Worm (Caenorhabditis elegans): ENCODE measurements around the gene R05H10.1.

R05H10.1 gene

DNA sequence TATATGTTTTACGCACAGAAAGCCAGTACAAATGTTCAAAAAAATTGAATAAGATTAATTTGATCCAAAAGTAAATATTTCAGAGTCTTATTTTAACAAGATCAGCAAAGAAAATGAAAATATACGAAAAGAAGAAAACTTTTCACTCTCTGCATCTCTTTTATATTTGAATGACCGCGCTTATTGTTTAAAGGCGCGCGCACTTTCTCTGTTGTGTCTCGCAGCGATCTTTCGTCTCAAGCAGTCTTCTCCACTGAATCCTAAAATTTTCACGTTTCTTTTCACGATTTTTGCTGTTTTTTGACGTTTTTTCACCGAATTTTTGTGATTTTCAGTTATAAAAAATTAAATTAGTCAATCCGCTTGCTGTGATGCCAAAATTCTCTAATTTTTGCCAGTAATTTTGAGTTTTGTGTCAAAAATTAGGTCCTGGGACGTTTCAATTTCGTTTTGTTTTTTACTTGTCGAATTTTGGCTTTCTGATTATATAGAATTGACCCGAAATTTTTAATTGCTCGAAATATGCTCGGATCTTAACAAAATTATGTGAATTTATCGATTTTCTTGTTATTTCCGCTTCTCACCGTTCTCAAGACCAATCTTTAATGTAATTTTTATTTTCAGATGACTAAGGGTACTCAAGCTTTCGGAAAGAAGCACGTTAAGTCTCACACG lies 36.6 kb upstream of the R05H10.1 start, which contains the start of gene W01D2.1 (continued):
- TF ChIP-seq pha-4 (GFP tag; IDR thresholded peaks at IDR 0.05) (0 out of 2 replicates have a peak, but pooled peaks have one; percentile 18), pha-4 (tag; optimal IDR thresholded peaks at IDR 0.05) (peak; percentile 84), ceh-62 (tag; optimal IDR thresholded peaks at IDR 0.05) (no peak), T20F7.1 (GFP tag; optimal IDR thresholded peaks at IDR 0.05) (no peak), nhr-28 (tag; optimal IDR thresholded peaks at IDR 0.05) (peak; percentile 35), ztf-7 (tag; optimal IDR thresholded peaks at IDR 0.05) (no peak), php-3 (GFP tag; IDR thresholded peaks at IDR 0.05) (no peak), pqm-1 (tag; optimal IDR thresholded peaks at IDR 0.05) (no peak), lin-38 (GFP tag; IDR thresholded peaks at IDR 0.05) (peak; percentile 57), mep-1 (tag; optimal IDR thresholded peaks at IDR 0.05) (peak; percentile 62), attf-4 (tag; optimal IDR thresholded peaks at IDR 0.05) (no peak), cey-2 (tag; optimal IDR thresholded peaks at IDR 0.05; ENCODE audit: borderline replicate concordance, insufficient read depth) (no peak)

DNA sequence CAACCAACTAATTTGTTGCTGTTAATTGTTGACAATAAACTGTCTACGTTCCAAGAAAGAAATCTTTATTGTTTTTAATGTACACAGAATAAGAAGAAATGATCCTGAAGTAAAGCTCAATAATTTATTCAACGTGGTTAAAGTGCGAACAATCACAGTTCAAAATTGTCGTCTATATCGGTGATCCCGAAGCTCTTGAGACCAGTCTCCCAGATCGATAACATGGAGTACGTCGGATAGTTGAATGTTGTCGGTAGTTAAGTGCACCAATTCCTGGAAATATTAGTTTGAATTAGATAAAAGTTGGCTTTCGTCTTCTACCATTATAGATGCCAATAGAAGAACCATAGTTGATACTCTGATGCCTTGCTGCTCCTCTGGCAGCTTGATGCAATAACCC lies 35.5 kb upstream of the R05H10.1 start:
- TF ChIP-seq lir-3 (tag; optimal IDR thresholded peaks at IDR 0.05) (no peak), pha-4 (GFP tag; IDR thresholded peaks at IDR 0.05) (0 out of 2 replicates have a peak, but pooled peaks have one; percentile 5), pha-4 (tag; optimal IDR thresholded peaks at IDR 0.05) (no peak), lin-13 (GFP tag; optimal IDR thresholded peaks at IDR 0.05) (no peak), nhr-42 (GFP tag; IDR thresholded peaks at IDR 0.05) (0 out of 2 replicates have a peak, but pooled peaks have one; percentile 22), lin-38 (GFP tag; IDR thresholded peaks at IDR 0.05) (0 out of 2 replicates have a peak, but pooled peaks have one; percentile 11), ctbp-1 (GFP tag; IDR thresholded peaks at IDR 0.05) (0 out of 2 replicates have a peak, but pooled peaks have one; percentile 29), Y48G9A.11 (GFP tag; IDR thresholded peaks at IDR 0.05) (peak; percentile 30; the same call in 1 of the 2 replicates), mdt-29 (GFP tag; IDR thresholded peaks at IDR 0.05) (0 out of 2 replicates have a peak, but pooled peaks have one; percentile 20)

DNA sequence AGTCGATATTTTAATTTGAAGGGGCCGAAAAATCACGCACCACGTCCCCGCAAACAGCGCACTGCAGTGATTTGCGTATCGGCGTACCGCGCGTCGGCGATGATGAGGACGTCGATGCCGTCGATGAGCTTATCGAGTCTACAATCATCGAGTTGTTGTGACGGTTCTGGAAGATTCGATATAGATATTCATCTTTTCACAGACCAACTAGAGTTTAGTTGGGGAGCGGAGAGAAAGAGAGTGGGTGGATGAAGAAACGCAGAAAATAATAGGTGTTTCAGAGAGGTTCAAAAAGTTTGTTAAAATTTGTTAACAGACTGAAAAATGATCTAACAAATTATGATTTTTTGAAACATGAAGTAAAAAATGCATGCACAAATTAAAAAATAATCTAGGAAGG lies 33.2 kb upstream of the R05H10.1 start, which contains the start of gene nhr-61:
TSS of gene nhr-61 (minus strand) at position 168 of the 400 bp plus-strand sequence.
- no peak for TF ChIP-seq zfp-3 (GFP tag; conservative IDR thresholded peaks at IDR 0.05)
- TF ChIP-seq nhr-42 (GFP tag; IDR thresholded peaks at IDR 0.05), result peak; percentile 26; the same call in 1 of the 2 replicates

DNA sequence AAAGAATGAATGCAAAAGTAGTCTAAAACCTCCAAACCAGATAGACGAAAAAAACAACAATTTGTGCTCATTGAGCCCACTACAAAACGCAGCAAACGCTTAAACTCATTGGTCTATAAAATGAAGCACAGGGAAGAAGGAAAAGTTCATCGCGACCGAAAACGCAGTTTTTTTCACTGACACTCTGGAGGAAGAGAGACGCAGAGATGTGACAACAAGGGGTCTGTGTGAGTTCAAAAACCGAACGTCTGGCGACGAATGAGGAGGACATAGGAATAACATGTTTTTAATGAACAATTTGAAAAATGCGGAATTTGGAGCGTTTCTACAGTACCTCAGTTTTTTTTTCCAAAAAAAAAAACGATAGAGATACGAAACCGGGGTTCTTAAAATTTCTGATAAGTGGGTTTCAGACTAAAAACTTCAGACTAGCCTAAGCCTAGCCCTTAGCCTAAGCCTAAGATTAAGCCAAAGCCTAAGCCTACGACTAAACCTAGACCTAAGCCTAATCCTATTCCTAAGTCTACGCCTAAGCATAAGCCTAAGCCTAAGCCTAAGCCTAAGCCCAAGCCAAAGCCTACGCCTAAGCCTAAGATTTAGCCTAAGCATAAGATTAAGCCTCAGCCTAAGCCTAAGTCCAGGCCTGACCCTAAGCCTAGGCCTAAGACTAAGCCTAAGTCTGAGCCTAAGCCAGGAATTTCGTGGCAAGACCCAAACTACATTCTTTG lies 32.2 kb upstream of the R05H10.1 start:
- no peak for TF ChIP-seq mdt-29 (GFP tag; IDR thresholded peaks at IDR 0.05)
- no peak for TF ChIP-seq Y48G9A.11 (GFP tag; IDR thresholded peaks at IDR 0.05)
- no peak for TF ChIP-seq jun-1 (tag; optimal IDR thresholded peaks at IDR 0.05)
- TF ChIP-seq unc-130 (GFP tag; optimal IDR thresholded peaks at IDR 0.05), result no peak
- peak; percentile 4 for TF ChIP-seq pqm-1 (tag; optimal IDR thresholded peaks at IDR 0.05)
- no peak for TF ChIP-seq ztf-7 (tag; optimal IDR thresholded peaks at IDR 0.05)
- no peak for TF ChIP-seq tag-97 (GFP tag; IDR thresholded peaks at IDR 0.05)
- no peak for TF ChIP-seq zip-11 (GFP tag; IDR thresholded peaks at IDR 0.05)
- TF ChIP-seq rbr-2 (tag; optimal IDR thresholded peaks at IDR 0.05), result no peak
- peak; percentile 55 for TF ChIP-seq dmd-6 (GFP tag; IDR thresholded peaks at IDR 0.05)
- peak; percentile 81 for TF ChIP-seq nhr-28 (tag; optimal IDR thresholded peaks at IDR 0.05)
- TF ChIP-seq ceh-82 (tag; optimal IDR thresholded peaks at IDR 0.05), result no peak
- TF ChIP-seq ceh-62 (tag; optimal IDR thresholded peaks at IDR 0.05), result no peak
- TF ChIP-seq F37D6.2 (tag; optimal IDR thresholded peaks at IDR 0.05), result no peak
- no peak for TF ChIP-seq lir-3 (tag; optimal IDR thresholded peaks at IDR 0.05)
- no peak for TF ChIP-seq daf-12 (tag; optimal IDR thresholded peaks at IDR 0.05)
- no peak for TF ChIP-seq Y105C5A.15 (GFP tag; IDR thresholded peaks at IDR 0.05)
- no peak for TF ChIP-seq pha-4 (GFP tag; IDR thresholded peaks at IDR 0.05)
- no peak for TF ChIP-seq pha-4 (tag; optimal IDR thresholded peaks at IDR 0.05)
- peak; percentile 13 for TF ChIP-seq dve-1 (tag; optimal IDR thresholded peaks at IDR 0.05; ENCODE audit: insufficient read depth)
- no peak for TF ChIP-seq unc-62 (GFP tag; optimal IDR thresholded peaks at IDR 0.05 in 1 of 2)
- no peak for TF ChIP-seq unc-62 (tag; optimal IDR thresholded peaks at IDR 0.05)
- no peak for TF ChIP-seq nhr-41 (GFP tag; IDR thresholded peaks at IDR 0.05)
- no peak for TF ChIP-seq mxl-3 (GFP tag; optimal IDR thresholded peaks at IDR 0.05)
- no peak for TF ChIP-seq hif-1 (tag; optimal IDR thresholded peaks at IDR 0.05)
- TF ChIP-seq mep-1 (tag; optimal IDR thresholded peaks at IDR 0.05), result peak; percentile 18
- TF ChIP-seq nhr-6 (tag; optimal IDR thresholded peaks at IDR 0.05), result no peak
- TF ChIP-seq set-16 (GFP tag; IDR thresholded peaks at IDR 0.05), result no peak
- no peak for TF ChIP-seq dpl-1 (GFP tag; optimal IDR thresholded peaks at IDR 0.05)
- no peak for TF ChIP-seq mes-2 (tag; optimal IDR thresholded peaks at IDR 0.05; ENCODE audit: poor library complexity, severe bottlenecking)
- TF ChIP-seq ceh-28 (tag; optimal IDR thresholded peaks at IDR 0.05), result no peak
- no peak for TF ChIP-seq madf-5 (GFP tag; IDR thresholded peaks at IDR 0.05)
